Worm (Caenorhabditis elegans) whole organism, L4/young adult: Measurements from ENCODE around the gene Y38A10A.11.
"Not testable (repeated sequence)": the region's sequence is repeated elsewhere in the genome, so short reads cannot be mapped to it uniquely, and the experiment has no call there.

ENCODE experiments used
- W03F9.2 ChIP-seq: fragments of 150-350 bp; optimal IDR thresholded peaks from 2 replicates; lab custom pipeline; 2014; ENCODE audit warnings: missing biosample characterization, missing genetic modification characterization
- dao-5 ChIP-seq: sonication (generic microtip); optimal IDR thresholded peaks from 2 replicates; lab custom pipeline; 2016; ENCODE audit warnings: missing genotype, missing genetic modification characterization, moderate library complexity, missing compliant biosample characterization
- him-1 ChIP-seq: sonication (generic microtip); optimal IDR thresholded peaks from 2 replicates; lab custom pipeline; 2016; ENCODE audit warnings: missing genotype, missing genetic modification reagents, missing genetic modification characterization, missing compliant biosample characterization

Y38A10A.11 gene

DNA sequence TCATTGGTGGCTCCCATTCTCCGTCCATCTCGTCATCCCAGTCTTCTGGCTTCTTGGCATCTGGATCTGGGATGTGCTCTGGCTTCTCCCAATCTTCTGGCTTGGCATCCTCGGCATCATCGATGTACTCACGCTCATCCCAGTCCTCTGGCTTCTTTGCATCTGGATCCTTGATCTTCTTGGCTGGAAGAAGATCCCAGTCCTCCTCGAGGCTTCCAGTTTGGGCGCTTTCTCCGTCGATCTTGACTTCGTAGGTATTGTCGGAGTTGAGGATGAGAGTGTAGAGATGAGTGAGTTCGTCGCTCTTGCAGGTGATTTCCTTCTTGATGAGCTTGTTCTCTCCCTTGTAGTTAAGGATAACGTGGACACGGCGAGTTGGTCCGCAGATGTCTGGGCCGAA, 3.7 kb downstream of the Y38A10A.11 start:
- TF ChIP-seq dao-5 (tag; lab: Kevin White, UChicago): no peak
- TF ChIP-seq W03F9.2 (tag; lab: Kevin White, UChicago): no peak
- no peak for TF ChIP-seq him-1 (tag; lab: Kevin White, UChicago)

DNA sequence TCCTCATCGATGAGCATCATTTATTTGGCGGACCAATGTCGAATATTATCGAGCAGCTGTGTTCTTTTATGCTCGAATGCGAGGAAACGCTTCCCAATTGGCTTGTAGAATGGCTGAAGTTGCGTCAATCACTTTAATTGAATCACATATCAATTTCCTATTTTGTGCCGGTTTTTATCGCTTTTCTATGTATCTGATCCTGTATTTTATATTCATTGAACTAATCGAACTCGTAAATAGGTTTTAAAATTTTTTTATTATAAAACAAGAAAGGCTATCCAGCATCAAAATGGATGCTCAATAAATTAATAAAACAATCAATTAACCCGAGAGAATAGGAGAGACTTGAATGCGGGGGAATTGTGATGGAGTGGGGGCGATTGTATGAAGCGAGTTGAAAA, 4.6 kb downstream of the Y38A10A.11 start:
- TF ChIP-seq dao-5 (tag; lab: Kevin White, UChicago): no peak
- no peak for TF ChIP-seq him-1 (tag; lab: Kevin White, UChicago)
- TF ChIP-seq W03F9.2 (tag; lab: Kevin White, UChicago): no peak

DNA sequence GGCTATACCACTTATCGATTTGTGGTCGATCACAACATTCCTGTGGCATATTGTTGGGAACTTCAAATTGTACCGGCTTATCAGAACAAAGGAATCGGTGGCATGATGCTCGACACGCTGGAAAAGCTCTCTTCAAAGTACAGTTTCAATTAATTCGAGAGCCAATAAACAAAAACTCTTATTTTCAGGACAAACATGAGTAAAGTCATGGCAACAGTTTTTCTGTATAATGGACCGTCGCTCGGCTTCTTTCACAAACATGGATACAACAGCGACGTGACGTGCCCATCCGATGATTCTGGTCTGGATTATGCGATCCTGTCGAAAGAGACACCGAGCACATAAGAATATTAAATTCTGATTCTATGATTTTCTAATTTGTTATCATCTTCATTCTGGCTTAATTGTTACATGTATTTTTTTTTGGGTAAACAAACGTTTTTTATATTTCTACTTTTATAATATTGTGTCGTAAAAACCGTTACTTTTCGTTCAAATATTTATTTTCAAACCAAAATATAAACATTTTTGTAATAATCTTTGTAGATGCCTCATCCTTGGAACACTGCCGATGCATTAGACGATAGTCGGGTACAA, 6.7 kb downstream of the Y38A10A.11 start, which contains the start of gene smut-1:
Gene smut-1 (plus strand): TSS at position 547 of the 597 bp plus-strand sequence.
- TF ChIP-seq dao-5 (tag; lab: Kevin White, UChicago) (no peak), him-1 (tag; lab: Kevin White, UChicago) (no peak), W03F9.2 (tag; lab: Kevin White, UChicago) (no peak)

- TF ChIP-seq W03F9.2 (tag; lab: Kevin White, UChicago): peak; percentile 64
- TF ChIP-seq dao-5 (tag; lab: Kevin White, UChicago): no peak
These were observed 7.5 kb downstream of the Y38A10A.11 start, which contains the start of gene Y38A10A.7 for ce11 chrV:6095829-6096228. Gene Y38A10A.7 (plus strand): TSS chrV:6096197.

DNA sequence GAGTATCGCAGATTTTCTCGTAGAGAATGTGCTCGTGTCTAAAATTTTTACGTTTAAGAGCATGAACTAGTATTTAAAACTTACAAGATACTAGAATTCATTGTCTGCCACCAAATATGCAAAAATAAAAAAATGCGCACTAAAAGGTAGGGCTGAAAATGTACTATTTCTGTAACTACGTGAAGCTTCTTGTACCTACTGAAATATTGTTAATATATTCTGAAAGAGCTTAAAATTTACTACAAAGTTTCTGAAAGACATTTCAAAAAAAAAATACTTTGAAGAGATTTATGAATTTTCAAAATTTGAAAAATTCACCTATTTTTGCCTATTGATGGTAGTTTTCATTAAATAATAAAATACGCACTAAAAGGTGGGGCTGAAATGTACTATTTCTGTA, 33.4 kb downstream of the Y38A10A.11 start, which contains the start of gene fbxa-214:
Gene fbxa-214 (minus strand): TSS at position 101 of the 400 bp plus-strand sequence.
- not testable (repeated sequence) for TF ChIP-seq dao-5, W03F9.2, him-1 (tag; lab: Kevin White, UChicago)

- no peak for TF ChIP-seq him-1 (tag; lab: Kevin White, UChicago)
These were observed 36.2 kb downstream of the Y38A10A.11 start, which contains the start of gene srh-10 for ce11 chrV:6067112-6067511. Gene srh-10 (minus strand): TSS chrV:6067140.

- no peak for TF ChIP-seq dao-5 (tag; lab: Kevin White, UChicago)
- no peak for TF ChIP-seq him-1 (tag; lab: Kevin White, UChicago)
- TF ChIP-seq W03F9.2 (tag; lab: Kevin White, UChicago): no peak
These were observed 40.0 kb downstream of the Y38A10A.11 start, which contains the start of gene Y38A10A.2 for ce11 chrV:6063330-6063729. Gene Y38A10A.2 (minus strand): TSS chrV:6063430.

- TF ChIP-seq dao-5 (tag; lab: Kevin White, UChicago) (no peak), him-1 (tag; lab: Kevin White, UChicago) (no peak), W03F9.2 (tag; lab: Kevin White, UChicago) (no peak)
These were observed 48.0 kb downstream of the Y38A10A.11 start, which contains the start of gene srd-20 for ce11 chrV:6055289-6055688. Gene srd-20 (plus strand): TSS chrV:6055589.

- TF ChIP-seq him-1 (tag; lab: Kevin White, UChicago) (peak; percentile 56), dao-5 (tag; lab: Kevin White, UChicago) (no peak), W03F9.2 (tag; lab: Kevin White, UChicago) (peak; percentile 92)
These were observed 50.1 kb downstream of the Y38A10A.11 start, which contains the start of gene seip-1 for ce11 chrV:6053188-6053687. Gene seip-1 (minus strand): TSS chrV:6053238.
